Worm (Caenorhabditis elegans): ENCODE measurements around the gene F56C3.10.

DNA sequence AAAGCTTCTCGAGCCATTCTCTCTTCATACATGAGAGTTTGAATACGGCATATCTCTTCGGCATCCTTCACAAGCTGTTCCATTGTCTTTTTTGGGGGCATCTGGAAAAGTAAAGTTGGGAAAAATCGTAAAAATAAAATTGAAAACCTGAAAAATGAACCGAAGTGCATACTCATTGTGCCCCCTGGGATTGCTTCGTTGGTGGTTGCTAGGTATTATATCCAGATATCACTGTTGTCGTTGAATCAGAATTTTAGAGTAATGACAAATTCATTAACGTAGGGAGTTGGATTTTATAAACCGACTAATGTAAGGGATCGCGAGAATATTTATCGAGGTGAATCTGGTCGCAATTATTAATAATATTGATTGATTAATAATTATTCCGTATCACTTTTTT lies at the start of gene F56C3.10:
- TF ChIP-seq tab-1 (GFP tag; IDR thresholded peaks at IDR 0.05) (no peak), flt-1 (GFP tag; IDR thresholded peaks at IDR 0.05) (no peak), ztf-23 (GFP tag; IDR thresholded peaks at IDR 0.05) (no peak), T22C8.4 (GFP tag; IDR thresholded peaks at IDR 0.05) (no peak), klf-2 (GFP tag; conservative IDR thresholded peaks at IDR 0.05) (no peak), ztf-29 (GFP tag; IDR thresholded peaks at IDR 0.05) (no peak), cog-1 (tag; optimal IDR thresholded peaks at IDR 0.05) (no peak)

Data from whole organism, midembryonic.